Worm (Caenorhabditis elegans) whole organism, early embryonic: Measurements from ENCODE around the gene Y73F4A.3.
A peak's percentile ranks its signal among the peaks of the same experiment; 100 is the strongest.

Experiments
- B0310.2 ChIP-seq: sonication (generic microtip); optimal IDR thresholded peaks from 2 replicates; lab custom pipeline; 2016; ENCODE audit warnings: mild to moderate bottlenecking, missing genetic modification characterization, missing compliant biosample characterization
- F13C5.2 ChIP-seq: sonication (generic microtip); optimal IDR thresholded peaks from 2 replicates; lab custom pipeline; 2017; ENCODE audit warnings: mild to moderate bottlenecking, missing genetic modification characterization, inconsistent platforms, missing compliant biosample characterization
- aly-1 ChIP-seq: sonication (generic microtip); optimal IDR thresholded peaks from 2 replicates; lab custom pipeline; 2016; ENCODE audit warnings: missing genetic modification characterization, missing compliant biosample characterization
- ama-1 ChIP-seq: fragments of 150-350 bp; optimal IDR thresholded peaks from 2 replicates; lab custom pipeline; 2014
- ceh-13 ChIP-seq: fragments of 200-800 bp; sonication (Bioruptor generic); optimal IDR thresholded peaks from 2 replicates; lab custom pipeline; 2018; ENCODE audit warnings: mild to moderate bottlenecking, missing genetic modification characterization, missing compliant biosample characterization
- ceh-36 ChIP-seq: sonication (generic microtip); optimal IDR thresholded peaks from 2 replicates; lab custom pipeline; 2016; ENCODE audit warnings: missing genetic modification characterization, inconsistent platforms, missing compliant biosample characterization
- ets-7 ChIP-seq: sonication (generic microtip); optimal IDR thresholded peaks from 2 replicates; lab custom pipeline; 2016; ENCODE audit warnings: missing genotype, missing genetic modification characterization, missing compliant biosample characterization
- flt-1 ChIP-seq: fragments of 200-800 bp; sonication (Bioruptor generic); IDR thresholded peaks from 2 replicates; pipeline ENCODE4 v1.3.6; 2022; ENCODE audit warnings: missing genetic modification characterization, missing compliant biosample characterization
- hmbx-1 ChIP-seq: sonication (generic microtip); optimal IDR thresholded peaks from 2 replicates; lab custom pipeline; 2016; ENCODE audit warnings: mild to moderate bottlenecking, missing genetic modification characterization, missing compliant biosample characterization
- hmg-4 ChIP-seq: fragments of 200-800 bp; sonication (Bioruptor generic); optimal IDR thresholded peaks from 2 replicates; lab custom pipeline; 2018; ENCODE audit warnings: mild to moderate bottlenecking, missing genetic modification characterization, missing compliant biosample characterization
- hnd-1 ChIP-seq: sonication (generic microtip); optimal IDR thresholded peaks from 2 replicates; lab custom pipeline; 2016; ENCODE audit warnings: missing genetic modification characterization, missing compliant biosample characterization
- pes-1 ChIP-seq: fragments of 200-800 bp; sonication (Bioruptor generic); IDR thresholded peaks from 2 replicates; pipeline ENCODE4 v1.3.6; 2022; ENCODE audit warnings: missing genetic modification reagents, missing genetic modification characterization, missing compliant biosample characterization
- scrt-1 ChIP-seq: fragments of 200-800 bp; sonication (Bioruptor generic); IDR thresholded peaks from 2 replicates; pipeline ENCODE4 v1.3.6; 2022; ENCODE audit warnings: missing genetic modification characterization, missing compliant biosample characterization
- sea-1 ChIP-seq: fragments of 200-800 bp; sonication (Bioruptor generic); conservative IDR thresholded peaks from 2 replicates; pipeline ENCODE4 v1.3.6; 2022; ENCODE audit warnings: missing genetic modification characterization, missing compliant biosample characterization
- tbx-11 ChIP-seq: fragments of 200-800 bp; sonication (Bioruptor generic); IDR thresholded peaks from 2 replicates; pipeline ENCODE4 v1.3.6; 2022; ENCODE audit warnings: missing genetic modification characterization, missing compliant biosample characterization
- tbx-37 ChIP-seq: fragments of 200-800 bp; sonication (Bioruptor generic); conservative IDR thresholded peaks from 2 replicates; pipeline ENCODE4 v1.3.6; 2022; ENCODE audit warnings: missing genetic modification reagents, missing genetic modification characterization, missing compliant biosample characterization
- tra-4 ChIP-seq: sonication (generic microtip); optimal IDR thresholded peaks from 2 replicates; lab custom pipeline; 2017; ENCODE audit warnings: missing genetic modification characterization, missing compliant biosample characterization

The Y73F4A.3 gene

ce11 chrIV:9043224-9043623 lies 2.9 kb upstream of the Y73F4A.3 start, which contains the start of gene Y73F4A.2:
Y73F4A.2 (minus strand) TSS chrIV:9043347.
- TF ChIP-seq B0310.2 (no peak), ceh-13 (GFP tag; lab: Kevin White, UChicago) (no peak), hmg-4 (GFP tag; lab: Kevin White, UChicago) (no peak), ama-1 (lab: Kevin White, UChicago) (no peak), flt-1 (no peak), sea-1 (GFP tag; lab: Robert Waterston, UW) (no peak), aly-1 (tag; lab: Kevin White, UChicago) (no peak), tbx-11 (GFP tag; lab: Robert Waterston, UW) (no peak), F13C5.2 (tag; lab: Kevin White, UChicago) (no peak), tra-4 (tag; lab: Kevin White, UChicago) (no peak), hmbx-1 (tag; lab: Kevin White, UChicago) (no peak)

ce11 chrIV:9037063-9037462 lies 3.2 kb downstream of the Y73F4A.3 start, which contains the start of gene C53D6.7:
C53D6.7 (minus strand) TSS chrIV:9037163.
- TF ChIP-seq tbx-11 (GFP tag; lab: Robert Waterston, UW) (no peak), sea-1 (GFP tag; lab: Robert Waterston, UW) (no peak), tbx-37 (GFP tag; lab: Robert Waterston, UW) (no peak), hnd-1 (tag; lab: Kevin White, UChicago) (no peak), hmg-4 (GFP tag; lab: Kevin White, UChicago) (no peak), aly-1 (tag; lab: Kevin White, UChicago) (no peak), ets-7 (tag; lab: Kevin White, UChicago) (no peak), ama-1 (lab: Kevin White, UChicago) (no peak), ceh-36 (tag; lab: Kevin White, UChicago) (no peak), ceh-13 (GFP tag; lab: Kevin White, UChicago) (no peak), tra-4 (tag; lab: Kevin White, UChicago) (no peak), pes-1 (GFP tag; lab: Robert Waterston, UW) (no peak), hmbx-1 (tag; lab: Kevin White, UChicago) (no peak), F13C5.2 (tag; lab: Kevin White, UChicago) (no peak), flt-1 (no peak), B0310.2 (no peak), scrt-1 (GFP tag; lab: Robert Waterston, UW) (no peak)

- TF ChIP-seq ama-1 (lab: Kevin White, UChicago): no peak
These were observed 6.0 kb downstream of the Y73F4A.3 start, which contains the start of gene C53D6.10 for ce11 chrIV:9034340-9034739. C53D6.10 (minus strand) TSS chrIV:9034440.

DNA sequence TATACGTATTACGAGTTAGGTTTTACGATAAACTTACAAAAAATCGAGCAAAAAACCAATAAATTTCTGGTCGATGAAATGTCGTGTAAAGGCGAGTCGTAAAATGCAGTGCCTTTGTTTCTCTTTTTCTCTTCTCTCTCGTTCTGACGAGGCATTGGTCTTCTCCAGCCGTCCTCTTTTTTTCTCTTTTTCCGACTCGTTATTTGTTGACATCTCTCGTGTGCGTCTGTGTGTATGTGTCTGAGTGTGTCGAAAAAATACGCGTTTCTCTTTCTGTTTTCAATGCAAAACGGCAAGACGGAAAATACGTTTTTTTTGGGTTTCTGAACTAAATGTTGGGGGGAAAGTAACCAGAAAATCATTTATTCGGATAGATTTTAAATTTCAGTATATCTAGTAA lies 7.7 kb downstream of the Y73F4A.3 start, which contains the start of gene C53D6.6:
TSS of gene C53D6.6 (minus strand) at position 118 of the 400 bp plus-strand sequence.
- TF ChIP-seq flt-1: no peak
- TF ChIP-seq hnd-1 (tag; lab: Kevin White, UChicago): no peak
- no peak for TF ChIP-seq sea-1 (GFP tag; lab: Robert Waterston, UW)
- no peak for TF ChIP-seq hmg-4 (GFP tag; lab: Kevin White, UChicago)
- no peak for TF ChIP-seq B0310.2
- TF ChIP-seq F13C5.2 (tag; lab: Kevin White, UChicago): no peak
- TF ChIP-seq ceh-13 (GFP tag; lab: Kevin White, UChicago): no peak
- no peak for TF ChIP-seq tra-4 (tag; lab: Kevin White, UChicago)
- TF ChIP-seq tbx-11 (GFP tag; lab: Robert Waterston, UW): no peak
- no peak for TF ChIP-seq aly-1 (tag; lab: Kevin White, UChicago)

DNA sequence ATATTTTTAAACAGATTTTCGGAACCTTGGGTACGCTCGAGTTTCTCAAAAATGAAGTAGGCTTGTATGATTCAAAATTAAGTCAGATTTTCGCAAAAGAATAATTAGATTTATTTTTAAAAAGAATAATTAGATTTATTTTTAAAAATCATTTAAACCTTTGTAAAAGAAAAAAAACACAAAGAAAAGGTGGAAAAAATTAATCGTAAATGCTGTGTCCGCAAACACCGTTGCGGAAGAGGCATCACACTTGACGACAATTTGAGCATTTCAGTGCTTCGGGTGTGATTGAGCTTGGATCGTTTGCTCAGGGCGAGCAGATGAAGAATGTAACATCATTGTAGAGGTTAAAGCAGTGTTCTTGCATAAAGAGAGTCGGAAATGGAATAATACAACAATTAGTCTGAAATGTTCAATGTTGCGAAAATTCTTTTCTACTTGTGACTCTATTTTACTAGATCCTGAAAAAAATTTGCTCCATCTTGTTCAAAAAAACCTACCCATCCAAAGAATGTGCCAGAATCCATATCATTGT lies 19.0 kb downstream of the Y73F4A.3 start:
- TF ChIP-seq tra-4 (tag; lab: Kevin White, UChicago) (no peak), F13C5.2 (tag; lab: Kevin White, UChicago) (peak; percentile 23)

DNA sequence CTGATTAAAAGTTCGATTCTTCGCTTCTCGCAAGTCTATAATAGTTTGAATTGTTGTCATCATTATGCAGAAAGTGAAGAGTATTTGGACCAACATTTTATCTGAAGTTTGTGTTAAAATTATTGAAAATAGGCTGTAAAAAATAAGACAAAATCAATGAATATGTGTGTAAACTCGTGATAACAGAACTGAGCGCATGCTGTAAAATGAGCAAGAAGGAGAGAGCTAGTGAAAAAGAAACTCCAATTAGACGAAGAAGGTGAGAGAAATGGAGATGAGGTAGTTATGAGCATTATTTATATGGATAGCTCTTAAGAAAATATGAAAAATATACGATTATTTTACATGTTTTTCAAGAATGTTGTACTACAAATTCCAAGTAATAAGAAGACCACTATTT lies 19.5 kb downstream of the Y73F4A.3 start, which contains the start of gene C53D6.4:
TSS of gene C53D6.4 (minus strand) at position 101 of the 400 bp plus-strand sequence.
- TF ChIP-seq ceh-36 (tag; lab: Kevin White, UChicago): no peak
- no peak for TF ChIP-seq tbx-11 (GFP tag; lab: Robert Waterston, UW)
- TF ChIP-seq flt-1: no peak
- TF ChIP-seq ets-7 (tag; lab: Kevin White, UChicago): no peak
- TF ChIP-seq sea-1 (GFP tag; lab: Robert Waterston, UW): no peak
- no peak for TF ChIP-seq tbx-37 (GFP tag; lab: Robert Waterston, UW)
- no peak for TF ChIP-seq hmbx-1 (tag; lab: Kevin White, UChicago)
- TF ChIP-seq hmg-4 (GFP tag; lab: Kevin White, UChicago): no peak
- no peak for TF ChIP-seq scrt-1 (GFP tag; lab: Robert Waterston, UW)
- TF ChIP-seq pes-1 (GFP tag; lab: Robert Waterston, UW): no peak
- TF ChIP-seq ceh-13 (GFP tag; lab: Kevin White, UChicago): no peak
- no peak for TF ChIP-seq tra-4 (tag; lab: Kevin White, UChicago)
- no peak for TF ChIP-seq aly-1 (tag; lab: Kevin White, UChicago)
- no peak for TF ChIP-seq hnd-1 (tag; lab: Kevin White, UChicago)
- TF ChIP-seq F13C5.2 (tag; lab: Kevin White, UChicago): no peak
- TF ChIP-seq ama-1 (lab: Kevin White, UChicago): no peak
- no peak for TF ChIP-seq B0310.2

DNA sequence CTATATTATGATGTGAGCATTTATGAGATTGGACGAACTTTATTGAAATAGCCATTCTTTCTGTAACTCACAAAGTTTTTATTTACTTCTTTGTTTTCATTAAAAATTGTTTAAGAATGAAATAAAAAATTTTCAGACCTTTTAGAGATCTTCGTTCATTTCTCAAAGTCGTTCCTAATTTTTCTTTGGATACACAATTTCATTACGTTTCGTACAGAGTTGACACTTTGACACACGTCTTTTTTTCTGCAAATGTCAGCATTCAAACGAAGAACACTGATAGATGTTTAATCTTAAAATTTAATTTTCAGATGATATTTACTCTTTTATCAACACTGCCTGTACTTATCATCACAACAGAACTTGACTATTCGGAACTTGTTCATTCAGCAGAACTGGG lies 23.8 kb downstream of the Y73F4A.3 start, which contains the start of gene acc-2:
TSS of gene acc-2 (plus strand) at position 301 of the 400 bp plus-strand sequence.
- TF ChIP-seq ceh-13 (GFP tag; lab: Kevin White, UChicago) (no peak), sea-1 (GFP tag; lab: Robert Waterston, UW) (no peak), B0310.2 (no peak), flt-1 (no peak), hmg-4 (GFP tag; lab: Kevin White, UChicago) (no peak), hmbx-1 (tag; lab: Kevin White, UChicago) (no peak), scrt-1 (GFP tag; lab: Robert Waterston, UW) (no peak), ets-7 (tag; lab: Kevin White, UChicago) (no peak), tbx-11 (GFP tag; lab: Robert Waterston, UW) (no peak), tbx-37 (GFP tag; lab: Robert Waterston, UW) (no peak)
